Worm (Caenorhabditis elegans) whole organism, L2 larva: ENCODE data around the gene C18G1.1.

Experiments used
- aly-2 ChIP-seq: fragments of 150-350 bp; optimal IDR thresholded peaks from 2 replicates; lab custom pipeline; 2014; ENCODE audit warnings: missing biosample characterization, missing genetic modification characterization
- ceh-16 ChIP-seq: fragments of 150-350 bp; optimal IDR thresholded peaks from 2 replicates; lab custom pipeline; 2014; ENCODE audit warnings: missing biosample characterization, missing genetic modification characterization
- ceh-82 ChIP-seq: fragments of 150-350 bp; optimal IDR thresholded peaks from 2 replicates; lab custom pipeline; 2014; ENCODE audit warnings: missing biosample characterization, missing genetic modification characterization
- elt-1 ChIP-seq: fragments of 150-350 bp; optimal IDR thresholded peaks from 2 replicates; lab custom pipeline; 2014; ENCODE audit warnings: missing biosample characterization, missing genetic modification characterization
- lin-39 ChIP-seq: fragments of 150-350 bp; optimal IDR thresholded peaks from 2 replicates; lab custom pipeline; 2014; ENCODE audit warnings: missing biosample characterization, missing genetic modification reagents, missing genetic modification characterization
- lsy-2 ChIP-seq, 2 experiments: fragments of 150-350 bp in 1 of 2; sonication (generic microtip) in 1 of 2; optimal IDR thresholded peaks; 2 replicates each; lab custom pipeline; 2014 to 2017; ENCODE audit warnings: missing biosample characterization in 2 of 2, missing genetic modification characterization in 2 of 2
- mab-5 ChIP-seq: fragments of 150-350 bp; optimal IDR thresholded peaks from 2 replicates; lab custom pipeline; 2014; ENCODE audit warnings: missing biosample characterization, missing genetic modification characterization
- nhr-21 ChIP-seq: fragments of 150-350 bp; optimal IDR thresholded peaks from 2 replicates; lab custom pipeline; 2014; ENCODE audit warnings: missing biosample characterization, missing genetic modification characterization
- nhr-77 ChIP-seq: fragments of 150-350 bp; optimal IDR thresholded peaks from 2 replicates; lab custom pipeline; 2014; ENCODE audit warnings: missing biosample characterization, missing genetic modification characterization
- snpc-4 ChIP-seq: fragments of 150-350 bp; optimal IDR thresholded peaks from 2 replicates; lab custom pipeline; 2014; ENCODE audit warnings: missing biosample characterization, missing genetic modification characterization
- zag-1 ChIP-seq: fragments of 150-350 bp; optimal IDR thresholded peaks from 2 replicates; lab custom pipeline; 2014; ENCODE audit warnings: missing biosample characterization, missing genetic modification characterization

ce11 chrV:4801943-4802342 lies 24.2 kb downstream of the C18G1.1 start:
- no peak for TF ChIP-seq ceh-16
- no peak for TF ChIP-seq nhr-21 (tag; lab: Kevin White, UChicago)
- no peak for TF ChIP-seq snpc-4 (tag; lab: Kevin White, UChicago)
- TF ChIP-seq elt-1 (tag; lab: Kevin White, UChicago) = no peak
- no peak for TF ChIP-seq lsy-2 (tag; optimal IDR thresholded peaks at IDR 0.05; lab: Kevin White, UChicago)
- TF ChIP-seq nhr-77 (tag; lab: Kevin White, UChicago) = no peak
- TF ChIP-seq lin-39 = no peak
- no peak for TF ChIP-seq mab-5 (tag; lab: Kevin White, UChicago)
- no peak for TF ChIP-seq ceh-82 (tag; lab: Kevin White, UChicago)
- TF ChIP-seq aly-2 (tag; lab: Kevin White, UChicago) = no peak
- no peak for TF ChIP-seq zag-1 (tag; lab: Kevin White, UChicago)
